Fruit fly (Drosophila melanogaster) whole organism, adult: ENCODE data around the gene CG13085.

Experiments used
- CG12768 ChIP-seq: fragments of 200-800 bp; sonication (Bioruptor generic); optimal IDR thresholded peaks from 2 replicates; lab custom pipeline; 2017; ENCODE audit warnings: missing biosample characterization, missing genetic modification characterization, mild to moderate bottlenecking, moderate library complexity, missing genetic modification reagents
- toe ChIP-seq: fragments of 200-800 bp; sonication (Bioruptor generic); optimal IDR thresholded peaks from 2 replicates; lab custom pipeline; 2016; ENCODE audit warnings: missing biosample characterization, missing genetic modification characterization

dm6 chr2L:19440732-19441131 is 16.9 kb downstream of the CG13085 start:
- no peak for TF ChIP-seq CG12768 (GFP tag; lab: Kevin White, UChicago)
- no peak for TF ChIP-seq toe
